Fruit fly (Drosophila melanogaster): Measurements from ENCODE around the gene Ggt-1.

Gene Ggt-1

DNA sequence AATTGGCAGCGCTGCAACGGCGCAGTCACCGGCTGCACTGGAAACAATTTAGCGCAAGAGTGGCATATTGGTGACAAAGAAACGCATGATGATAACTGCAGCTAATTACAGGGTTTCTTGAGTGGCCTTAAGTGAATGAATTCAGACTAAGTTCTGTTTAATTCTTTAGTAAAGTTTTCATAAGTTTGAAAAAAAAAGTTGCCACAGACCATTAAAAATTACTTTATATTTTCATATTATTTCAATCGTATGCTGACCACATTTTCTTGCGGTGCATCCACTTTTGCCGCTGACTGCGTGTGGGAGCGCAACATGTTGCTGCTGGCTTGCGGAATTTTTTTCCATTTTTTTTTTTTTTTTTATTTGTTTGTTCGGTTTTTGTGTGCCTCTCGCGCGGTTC is 40.1 kb upstream of the Ggt-1 start (continued):
- TF ChIP-seq gcm (GFP tag; optimal IDR thresholded peaks at IDR 0.05) = no peak
- no peak for TF ChIP-seq CG3163 (GFP tag; optimal IDR thresholded peaks at IDR 0.05)
- TF ChIP-seq CG31441 (GFP tag; IDR thresholded peaks at IDR 0.05) = peak; percentile 47; the same call in 1 of the 2 replicates
- TF ChIP-seq dmrt11E (tag; optimal IDR thresholded peaks at IDR 0.05) = peak; percentile 68
- no peak for TF ChIP-seq CG1233 (GFP tag; optimal IDR thresholded peaks at IDR 0.05)
- no peak for TF ChIP-seq Nf-YC (tag; optimal IDR thresholded peaks at IDR 0.05)
- TF ChIP-seq ems (GFP tag; optimal IDR thresholded peaks at IDR 0.05) = no peak
- no peak for TF ChIP-seq CG7786 (GFP tag; optimal IDR thresholded peaks at IDR 0.05)
- TF ChIP-seq Aef1 (GFP tag; IDR thresholded peaks at IDR 0.05) = no peak
- peak; percentile 2 for TF ChIP-seq CG15696 (tag; optimal IDR thresholded peaks at IDR 0.05)
- no peak for TF ChIP-seq CG15479 (GFP tag; optimal IDR thresholded peaks at IDR 0.05)
- no peak for TF ChIP-seq CG17612 (GFP tag; IDR thresholded peaks at IDR 0.05)
- TF ChIP-seq pum (GFP tag; optimal IDR thresholded peaks at IDR 0.05) = no peak
- no peak for TF ChIP-seq CG4360 (GFP tag; IDR thresholded peaks at IDR 0.05)
- TF ChIP-seq Atf6 (GFP tag; IDR thresholded peaks at IDR 0.05) = no peak
- no peak for TF ChIP-seq hkb (optimal IDR thresholded peaks at IDR 0.05)
- TF ChIP-seq hkb (GFP tag; IDR thresholded peaks at IDR 0.05) = 0 out of 2 replicates have a peak, but pooled peaks have one; percentile 26
- no peak for TF ChIP-seq trh (GFP tag; optimal IDR thresholded peaks at IDR 0.05)
- TF ChIP-seq Dip3 (GFP tag; optimal IDR thresholded peaks at IDR 0.05) = no peak
- no peak for TF ChIP-seq Nf-YA (GFP tag; IDR thresholded peaks at IDR 0.05)
- no peak for TF ChIP-seq ase (GFP tag; IDR thresholded peaks at IDR 0.05)
- TF ChIP-seq Max (GFP tag; optimal IDR thresholded peaks at IDR 0.05) = no peak
- TF ChIP-seq CG42726 (GFP tag; IDR thresholded peaks at IDR 0.05; ENCODE audit: partially characterized antibody) = no peak
- TF ChIP-seq Gug (GFP tag; IDR thresholded peaks at IDR 0.05) = no peak
- no peak for TF ChIP-seq bigmax (GFP tag; optimal IDR thresholded peaks at IDR 0.05)
- TF ChIP-seq CG6683 (GFP tag; optimal IDR thresholded peaks at IDR 0.05) = no peak
- TF ChIP-seq CG3995 (GFP tag; optimal IDR thresholded peaks at IDR 0.05) = no peak
- no peak for TF ChIP-seq CG9876 (GFP tag; optimal IDR thresholded peaks at IDR 0.05)
- TF ChIP-seq CG3281 (GFP tag; optimal IDR thresholded peaks at IDR 0.05) = no peak
- TF ChIP-seq CG15269 (tag; optimal IDR thresholded peaks at IDR 0.05) = peak; percentile 19
- TF ChIP-seq NFAT (GFP tag; IDR thresholded peaks at IDR 0.05) = no peak
- TF ChIP-seq CG11696 (GFP tag; IDR thresholded peaks at IDR 0.05) = no peak
- no peak for TF ChIP-seq Fer2 (tag; optimal IDR thresholded peaks at IDR 0.05)
- TF ChIP-seq Ptx1 (GFP tag; IDR thresholded peaks at IDR 0.05) = peak; percentile 45; the same call in 1 of the 2 replicates
- TF ChIP-seq Dad (GFP tag; optimal IDR thresholded peaks at IDR 0.05) = no peak
- no peak for TF ChIP-seq CG4707 (GFP tag; optimal IDR thresholded peaks at IDR 0.05)
- no peak for TF ChIP-seq CG13296 (GFP tag; optimal IDR thresholded peaks at IDR 0.05)
- TF ChIP-seq pita (GFP tag; optimal IDR thresholded peaks at IDR 0.05) = no peak
- TF ChIP-seq CG10321 (GFP tag; IDR thresholded peaks at IDR 0.05) = no peak
- TF ChIP-seq Fer1 (GFP tag; optimal IDR thresholded peaks at IDR 0.05) = no peak
- no peak for TF ChIP-seq CG14860 (GFP tag; IDR thresholded peaks at IDR 0.05; ENCODE audit: partially characterized antibody)
- TF ChIP-seq gsb-n (tag; optimal IDR thresholded peaks at IDR 0.05) = peak; percentile 28
- peak; percentile 59; the same call in 2 of the 3 replicates for TF ChIP-seq CG11093 (GFP tag; IDR thresholded peaks at IDR 0.05)
- TF ChIP-seq CG10431 (GFP tag; optimal IDR thresholded peaks at IDR 0.05) = no peak
- TF ChIP-seq CG10267 (tag; optimal IDR thresholded peaks at IDR 0.05) = peak; percentile 12
- no peak for TF ChIP-seq br (optimal IDR thresholded peaks at IDR 0.05)
- TF ChIP-seq CG17568 (GFP tag; optimal IDR thresholded peaks at IDR 0.05) = no peak
- no peak for TF ChIP-seq CG1792 (GFP tag; optimal IDR thresholded peaks at IDR 0.05)
- TF ChIP-seq CG14965 (GFP tag; optimal IDR thresholded peaks at IDR 0.05; ENCODE audit: borderline replicate concordance) = no peak
- peak; percentile 55 for TF ChIP-seq CG16815 (GFP tag; optimal IDR thresholded peaks at IDR 0.05)
- no peak for TF ChIP-seq ash1 (GFP tag; optimal IDR thresholded peaks at IDR 0.05)
- TF ChIP-seq zf30C (GFP tag; optimal IDR thresholded peaks at IDR 0.05) = peak; percentile 32

All from whole organism, embryonic.